Fruit fly (Drosophila melanogaster): Measurements from ENCODE around the gene CG31955.

The CG31955 gene

dm6 chr2L:3711665-3712064 is 1.2 kb downstream of the CG31955 start, which contains the start of gene cutlet (continued):
- TF ChIP-seq CG1233 (GFP tag; optimal IDR thresholded peaks at IDR 0.05) (no peak), CG17385 (GFP tag; optimal IDR thresholded peaks at IDR 0.05) (peak; percentile 75), CG17361 (GFP tag; IDR thresholded peaks at IDR 0.05) (0 out of 3 replicates have a peak, but pooled peaks have one; percentile 8), CG14710 (tag; optimal IDR thresholded peaks at IDR 0.05) (peak; percentile 31), unpg (GFP tag; optimal IDR thresholded peaks at IDR 0.05) (no peak), Nf-YC (tag; optimal IDR thresholded peaks at IDR 0.05) (peak; percentile 16), Pdp1 (GFP tag; optimal IDR thresholded peaks at IDR 0.05) (no peak), BtbVII (GFP tag; optimal IDR thresholded peaks at IDR 0.05) (no peak), CG33213 (GFP tag; optimal IDR thresholded peaks at IDR 0.05) (no peak), pzg (GFP tag; optimal IDR thresholded peaks at IDR 0.05) (peak; percentile 63), CG4854 (GFP tag; optimal IDR thresholded peaks at IDR 0.05) (peak; percentile 85), CG15011 (GFP tag; optimal IDR thresholded peaks at IDR 0.05) (no peak), lab (GFP tag; optimal IDR thresholded peaks at IDR 0.05) (no peak), tup (GFP tag; optimal IDR thresholded peaks at IDR 0.05) (no peak), Sox102F (GFP tag; optimal IDR thresholded peaks at IDR 0.05) (no peak), CG2199 (GFP tag; IDR thresholded peaks at IDR 0.05) (no peak), CG3281 (GFP tag; optimal IDR thresholded peaks at IDR 0.05) (no peak), CG15601 (tag; optimal IDR thresholded peaks at IDR 0.05) (peak; percentile 24), fu2 (GFP tag; optimal IDR thresholded peaks at IDR 0.05) (no peak), E2f1 (GFP tag; IDR thresholded peaks at IDR 0.05) (peak; percentile 86), Fer3 (tag; optimal IDR thresholded peaks at IDR 0.05) (no peak), CG12659 (GFP tag; optimal IDR thresholded peaks at IDR 0.05) (peak; percentile 34), HmgZ (tag; optimal IDR thresholded peaks at IDR 0.05) (peak; percentile 6), MBD-R2 (GFP tag; IDR thresholded peaks at IDR 0.05) (peak; percentile 92), H15 (GFP tag; IDR thresholded peaks at IDR 0.05) (no peak), chm (GFP tag; IDR thresholded peaks at IDR 0.05) (no peak), eve (GFP tag; optimal IDR thresholded peaks at IDR 0.05) (peak in 1 of 2 experiments; percentile 27), crp (GFP tag; optimal IDR thresholded peaks at IDR 0.05) (peak; percentile 81 to 97), CG10959 (GFP tag; IDR thresholded peaks at IDR 0.05) (no peak), CG4617 (GFP tag; optimal IDR thresholded peaks at IDR 0.05; ENCODE audit: borderline replicate concordance) (peak; percentile 6), CG9215 (GFP tag; IDR thresholded peaks at IDR 0.05) (no peak), Sox100B (GFP tag; optimal IDR thresholded peaks at IDR 0.05) (peak; percentile 44), E2f2 (GFP tag; IDR thresholded peaks at IDR 0.05) (peak; percentile 91), CG10267 (tag; optimal IDR thresholded peaks at IDR 0.05) (peak; percentile 6)

dm6 chr2L:3706963-3707362 is 5.9 kb downstream of the CG31955 start, which contains the start of gene CG31777:
CG31777 (minus strand) TSS chr2L:3707063.
- TF ChIP-seq Fer3 (tag; optimal IDR thresholded peaks at IDR 0.05) (no peak), CG17328 (GFP tag; IDR thresholded peaks at IDR 0.05) (no peak), Deaf1 (tag; optimal IDR thresholded peaks at IDR 0.05) (peak; percentile 34), vnd (GFP tag; IDR thresholded peaks at IDR 0.05; ENCODE audit: partially characterized antibody) (0 out of 3 replicates have a peak, but pooled peaks have one; percentile 8), Optix (GFP tag; IDR thresholded peaks at IDR 0.05) (no peak), CG4617 (GFP tag; optimal IDR thresholded peaks at IDR 0.05; ENCODE audit: borderline replicate concordance) (no peak), Blimp-1 (GFP tag; optimal IDR thresholded peaks at IDR 0.05) (no peak)

All from whole organism, embryonic.